Fruit fly (Drosophila melanogaster): ENCODE data around the gene rtet.

Gene rtet

dm6 chr3R:21101453-21102214 lies 6.6 kb upstream of the rtet start, which contains the start of the genes CG7044 and Tbc1d22 (continued):
- TF ChIP-seq CG3995 (GFP tag; optimal IDR thresholded peaks at IDR 0.05) = peak; percentile 96
- peak; percentile 45; the same call in 1 of the 2 replicates for TF ChIP-seq NFAT (GFP tag; IDR thresholded peaks at IDR 0.05)
- TF ChIP-seq CG10431 (GFP tag; optimal IDR thresholded peaks at IDR 0.05) = no peak
- no peak for TF ChIP-seq cwo (GFP tag; optimal IDR thresholded peaks at IDR 0.05)
- no peak for TF ChIP-seq fu2 (GFP tag; optimal IDR thresholded peaks at IDR 0.05)
- TF ChIP-seq CG7987 (GFP tag; optimal IDR thresholded peaks at IDR 0.05) = no peak
- TF ChIP-seq CG11456 (GFP tag; IDR thresholded peaks at IDR 0.05) = no peak; the same call in 2 of the 3 replicates
- no peak; the same call in 1 of the 2 replicates for TF ChIP-seq CG14667 (GFP tag; IDR thresholded peaks at IDR 0.05)
- TF ChIP-seq Hsf (GFP tag; optimal IDR thresholded peaks at IDR 0.05) = peak; percentile 51
- TF ChIP-seq HLH3B (GFP tag; IDR thresholded peaks at IDR 0.05) = no peak; the same call in 1 of the 2 replicates
- peak; percentile 50; the same call in 1 of the 2 replicates for TF ChIP-seq CG9215 (GFP tag; IDR thresholded peaks at IDR 0.05)
- TF ChIP-seq MESR4 (GFP tag; optimal IDR thresholded peaks at IDR 0.05) = peak; percentile 62
- TF ChIP-seq Hr51 (GFP tag; optimal IDR thresholded peaks at IDR 0.05) = peak in 1 of 2 experiments; percentile 16
- no peak for TF ChIP-seq CG15479 (GFP tag; optimal IDR thresholded peaks at IDR 0.05)
- peak; percentile 1 for TF ChIP-seq CG10462 (GFP tag; optimal IDR thresholded peaks at IDR 0.05)
- TF ChIP-seq CG3838 (GFP tag; optimal IDR thresholded peaks at IDR 0.05) = no peak
- TF ChIP-seq sd (tag; optimal IDR thresholded peaks at IDR 0.05) = no peak
- peak in 1 of 2 experiments; percentile 19 for TF ChIP-seq pan (optimal IDR thresholded peaks at IDR 0.05)
- TF ChIP-seq pan (GFP tag; optimal IDR thresholded peaks at IDR 0.05 in 1 of 2, IDR thresholded peaks at IDR 0.05 in 1 of 2) = peak in 1 of 2 experiments; percentile 33
- TF ChIP-seq Tbp (GFP tag; optimal IDR thresholded peaks at IDR 0.05) = no peak
- 0 out of 2 replicates have a peak, but pooled peaks have one; percentile 19 for TF ChIP-seq CG4404 (GFP tag; IDR thresholded peaks at IDR 0.05)
- no peak for TF ChIP-seq cad (GFP tag; optimal IDR thresholded peaks at IDR 0.05)
- TF ChIP-seq scrt (GFP tag; optimal IDR thresholded peaks at IDR 0.05) = no peak
- TF ChIP-seq CG3407 (GFP tag; optimal IDR thresholded peaks at IDR 0.05) = no peak
- no peak for TF ChIP-seq so (GFP tag; IDR thresholded peaks at IDR 0.05)
- no peak for TF ChIP-seq CG1792 (GFP tag; optimal IDR thresholded peaks at IDR 0.05)
- peak; percentile 54 for TF ChIP-seq Chrac-16 (GFP tag; optimal IDR thresholded peaks at IDR 0.05)
- peak; percentile 51 for TF ChIP-seq bcd (GFP tag; optimal IDR thresholded peaks at IDR 0.05)
- TF ChIP-seq Drgx (GFP tag; IDR thresholded peaks at IDR 0.05) = no peak
- TF ChIP-seq pnt (GFP tag; optimal IDR thresholded peaks at IDR 0.05) = peak; percentile 43
- TF ChIP-seq CG33557 (GFP tag; optimal IDR thresholded peaks at IDR 0.05) = peak; percentile 19
- peak; percentile 51 for TF ChIP-seq Oli (tag; optimal IDR thresholded peaks at IDR 0.05)
- TF ChIP-seq sr (GFP tag; IDR thresholded peaks at IDR 0.05) = no peak
- TF ChIP-seq CG12299 (tag; optimal IDR thresholded peaks at IDR 0.05) = no peak
- no peak; the same call in 1 of the 2 replicates for TF ChIP-seq CG32772 (GFP tag; IDR thresholded peaks at IDR 0.05)
- TF ChIP-seq pb (GFP tag; optimal IDR thresholded peaks at IDR 0.05) = no peak
- peak; percentile 3 for TF ChIP-seq tx (GFP tag; optimal IDR thresholded peaks at IDR 0.05)
- peak; percentile 88 for TF ChIP-seq kah (GFP tag; optimal IDR thresholded peaks at IDR 0.05)
- TF ChIP-seq TFAM (GFP tag; optimal IDR thresholded peaks at IDR 0.05) = no peak
- TF ChIP-seq CHES-1-like (GFP tag; optimal IDR thresholded peaks at IDR 0.05) = peak; percentile 3
- no peak for TF ChIP-seq Camta (GFP tag; optimal IDR thresholded peaks at IDR 0.05)
- peak; percentile 13 to 33 for TF ChIP-seq Pdp1 (GFP tag; optimal IDR thresholded peaks at IDR 0.05)
- TF ChIP-seq sima (GFP tag; optimal IDR thresholded peaks at IDR 0.05) = no peak
- TF ChIP-seq CG10209 (GFP tag; optimal IDR thresholded peaks at IDR 0.05) = peak; percentile 29
- TF ChIP-seq Atf3 (GFP tag; optimal IDR thresholded peaks at IDR 0.05) = no peak
- TF ChIP-seq CG10565 (GFP tag; optimal IDR thresholded peaks at IDR 0.05) = no peak
- peak; percentile 58 for TF ChIP-seq CG1602 (GFP tag; optimal IDR thresholded peaks at IDR 0.05)
- TF ChIP-seq ken (GFP tag; IDR thresholded peaks at IDR 0.05) = no peak
- no peak for TF ChIP-seq Taf1 (GFP tag; IDR thresholded peaks at IDR 0.05)
- TF ChIP-seq Sry-δ (GFP tag; optimal IDR thresholded peaks at IDR 0.05) = peak; percentile 59
